Fruit fly (Drosophila melanogaster): ENCODE results near the gene Tektin-C.

The Tektin-C gene

DNA sequence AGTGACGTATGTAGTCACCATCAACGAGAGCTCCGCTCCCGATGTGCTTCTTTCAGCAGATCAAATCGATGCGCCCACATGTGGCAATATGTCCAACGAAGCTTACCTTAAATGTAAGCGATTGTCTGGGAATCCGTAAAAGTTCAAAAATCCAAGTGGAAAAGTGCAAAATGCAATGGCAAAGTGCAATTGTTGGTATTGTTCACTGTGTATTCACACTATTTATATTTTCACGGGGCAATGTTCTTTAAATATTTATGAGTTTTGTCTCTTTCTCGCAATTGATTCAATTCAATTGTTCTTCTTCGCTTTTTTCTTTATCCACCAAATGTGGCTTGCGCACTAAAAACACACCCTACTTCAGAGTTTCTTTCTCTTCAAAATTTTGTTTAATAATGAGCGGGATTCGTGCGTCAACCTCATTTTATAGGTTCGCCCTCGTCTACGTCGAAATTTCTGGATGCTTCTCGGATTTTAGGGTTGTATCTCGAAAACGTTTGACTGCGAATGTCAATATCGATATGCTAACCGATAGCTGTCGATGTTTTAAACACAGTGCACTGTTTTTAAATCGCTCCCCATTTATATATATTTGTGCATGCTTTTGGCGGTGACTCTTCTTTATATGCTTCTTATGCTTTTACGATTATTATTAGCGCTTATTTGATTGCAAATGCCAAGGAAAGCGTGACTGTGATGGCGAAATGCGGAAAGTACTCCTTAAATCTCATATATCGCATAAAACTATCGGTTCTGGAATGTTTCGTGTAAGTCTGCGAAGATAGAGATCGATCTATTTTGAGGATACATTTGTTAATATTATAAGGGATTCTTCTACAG lies 44.4 kb downstream of the Tektin-C start, which contains the start of gene DnaJ-1 (continued):
- TF ChIP-seq CG14014 (GFP tag; IDR thresholded peaks at IDR 0.05) (0 out of 2 replicates have a peak, but pooled peaks have one; percentile 11), CG8924 (tag; optimal IDR thresholded peaks at IDR 0.05) (peak; percentile 47), CG1529 (GFP tag; optimal IDR thresholded peaks at IDR 0.05) (peak; percentile 54), CHES-1-like (GFP tag; optimal IDR thresholded peaks at IDR 0.05) (no peak), CG17829 (tag; optimal IDR thresholded peaks at IDR 0.05) (peak; percentile 53), nerfin-2 (GFP tag; IDR thresholded peaks at IDR 0.05; ENCODE audit: partially characterized antibody) (peak; percentile 93), CG4730 (GFP tag; IDR thresholded peaks at IDR 0.05) (no peak), sqz (GFP tag; optimal IDR thresholded peaks at IDR 0.05) (peak; percentile 24), Hand (GFP tag; optimal IDR thresholded peaks at IDR 0.05) (peak; percentile 66), Med (GFP tag) (peak; percentile 90), CG6175 (GFP tag; IDR thresholded peaks at IDR 0.05) (no peak), CG42726 (GFP tag; IDR thresholded peaks at IDR 0.05; ENCODE audit: partially characterized antibody) (peak; percentile 95), crp (GFP tag; optimal IDR thresholded peaks at IDR 0.05) (no peak), CG10979 (tag; optimal IDR thresholded peaks at IDR 0.05) (peak; percentile 27), fd64A (GFP tag; optimal IDR thresholded peaks at IDR 0.05) (peak; percentile 23), CG18262 (tag; optimal IDR thresholded peaks at IDR 0.05) (peak; percentile 17), CG34376 (GFP tag; optimal IDR thresholded peaks at IDR 0.05) (peak; percentile 90), lilli (GFP tag; optimal IDR thresholded peaks at IDR 0.05) (peak; percentile 28), crol (GFP tag; IDR thresholded peaks at IDR 0.05) (no peak), Stat92E (GFP tag; optimal IDR thresholded peaks at IDR 0.05) (peak in 1 of 3 experiments; percentile 77), Neu2 (GFP tag; optimal IDR thresholded peaks at IDR 0.05; ENCODE audit: borderline replicate concordance) (no peak), CG3407 (GFP tag; optimal IDR thresholded peaks at IDR 0.05) (peak; percentile 26), CG11456 (GFP tag; IDR thresholded peaks at IDR 0.05) (no peak), CG17359 (tag; optimal IDR thresholded peaks at IDR 0.05) (peak; percentile 30), CG12299 (tag; optimal IDR thresholded peaks at IDR 0.05) (peak; percentile 37), ranshi (GFP tag; IDR thresholded peaks at IDR 0.05) (no peak), hbn (GFP tag; IDR thresholded peaks at IDR 0.05; ENCODE audit: partially characterized antibody) (peak; percentile 98), Bteb2 (GFP tag; optimal IDR thresholded peaks at IDR 0.05) (no peak), Rfx (GFP tag; IDR thresholded peaks at IDR 0.05) (peak; percentile 61), gem (tag; optimal IDR thresholded peaks at IDR 0.05) (no peak), CG33213 (GFP tag; optimal IDR thresholded peaks at IDR 0.05) (peak; percentile 60), CG7745 (tag; optimal IDR thresholded peaks at IDR 0.05) (no peak), Hey (tag; optimal IDR thresholded peaks at IDR 0.05) (peak; percentile 24), Deaf1 (tag; optimal IDR thresholded peaks at IDR 0.05) (peak; percentile 90), Bgb (GFP tag; IDR thresholded peaks at IDR 0.05; ENCODE audit: partially characterized antibody) (peak; percentile 98), CG1602 (GFP tag; optimal IDR thresholded peaks at IDR 0.05) (no peak), Sry-δ (GFP tag; optimal IDR thresholded peaks at IDR 0.05) (peak; percentile 85), Hmr (GFP tag; optimal IDR thresholded peaks at IDR 0.05) (peak; percentile 61), shn (GFP tag; optimal IDR thresholded peaks at IDR 0.05) (peak; percentile 21), Sry-β (GFP tag; optimal IDR thresholded peaks at IDR 0.05) (peak; percentile 7), HHEX (GFP tag; optimal IDR thresholded peaks at IDR 0.05) (peak; percentile 33), Atf6 (GFP tag; IDR thresholded peaks at IDR 0.05) (peak; percentile 13; the same call in 1 of the 2 replicates), Gsc (GFP tag; IDR thresholded peaks at IDR 0.05) (no peak), salm (tag; optimal IDR thresholded peaks at IDR 0.05) (peak; percentile 19), gro (GFP tag; optimal IDR thresholded peaks at IDR 0.05) (peak; percentile 76), CG4404 (GFP tag; IDR thresholded peaks at IDR 0.05) (no peak), CG16813 (GFP tag; IDR thresholded peaks at IDR 0.05; ENCODE audit: partially characterized antibody) (peak; percentile 99)

All from whole organism, embryonic.